Worm (Caenorhabditis elegans) whole organism, mixed stage, embryonic: ENCODE data around the gene R107.5.

Experiments used
- blmp-1 ChIP-seq: fragments of 150-350 bp; optimal IDR thresholded peaks from 2 replicates; lab custom pipeline; 2014; ENCODE audit warnings: missing biosample characterization, missing genetic modification characterization
- ces-1 ChIP-seq: fragments of 150-350 bp; optimal IDR thresholded peaks from 2 replicates; lab custom pipeline; 2014; ENCODE audit warnings: missing biosample characterization, missing genetic modification reagents, missing genetic modification characterization
- mep-1 ChIP-seq: fragments of 150-350 bp; optimal IDR thresholded peaks from 2 replicates; lab custom pipeline; 2017; ENCODE audit warnings: missing biosample characterization, missing genetic modification reagents, missing genetic modification characterization, inconsistent platforms
- snpc-4 ChIP-seq: fragments of 150-350 bp; optimal IDR thresholded peaks from 2 replicates; lab custom pipeline; 2014; ENCODE audit warnings: missing biosample characterization, missing genetic modification characterization

DNA sequence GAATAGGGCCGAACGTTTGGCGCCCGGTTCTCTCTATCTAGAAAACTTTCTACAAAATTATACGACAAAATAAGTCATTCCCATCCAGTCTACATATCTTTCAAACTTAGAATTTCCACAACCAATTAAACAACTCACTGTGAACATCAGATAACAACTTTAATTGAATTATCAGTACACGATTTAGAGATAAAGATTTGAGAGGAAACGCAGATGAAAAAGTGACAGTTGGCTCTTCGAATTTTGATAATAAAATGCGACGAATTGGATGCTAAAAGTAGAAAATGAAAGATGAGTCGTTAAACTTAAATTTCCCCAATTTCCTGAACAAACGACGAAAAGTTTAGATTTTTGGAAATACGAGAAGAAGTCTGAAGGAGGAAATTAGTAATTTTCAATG, 18.6 kb downstream of the R107.5 start:
- TF ChIP-seq mep-1 (tag; lab: Kevin White, UChicago) (no peak), blmp-1 (tag; lab: Kevin White, UChicago) (no peak), ces-1 (GFP tag; lab: Kevin White, UChicago) (no peak), snpc-4 (tag; lab: Kevin White, UChicago) (no peak)
